Worm (Caenorhabditis elegans) whole organism, L2 larva: ENCODE results near the gene C29F7.3.
A peak's percentile ranks its signal among the peaks of the same experiment; 100 is the strongest.
"Not testable (repeated sequence)": the region's sequence is repeated elsewhere in the genome, so short reads cannot be mapped to it uniquely, and the experiment has no call there.

Source experiments
- F13H6.1 ChIP-seq: sonication (generic microtip); optimal IDR thresholded peaks from 2 replicates; lab custom pipeline; 2016; ENCODE audit warnings: missing genetic modification characterization, missing compliant biosample characterization
- R02D3.7 ChIP-seq: fragments of 150-350 bp; optimal IDR thresholded peaks from 2 replicates; lab custom pipeline; 2014; ENCODE audit warnings: missing biosample characterization, missing genetic modification characterization
- Y55F3AM.14 ChIP-seq: fragments of 200-800 bp; sonication (Bioruptor generic); optimal IDR thresholded peaks from 2 replicates; lab custom pipeline; 2018; ENCODE audit warnings: mild to moderate bottlenecking, missing genetic modification characterization, missing compliant biosample characterization
- ZK546.5 ChIP-seq: sonication (generic microtip); optimal IDR thresholded peaks from 2 replicates; lab custom pipeline; 2017; ENCODE audit warnings: missing biosample characterization, missing genetic modification characterization
- aly-2 ChIP-seq: fragments of 150-350 bp; optimal IDR thresholded peaks from 2 replicates; lab custom pipeline; 2014; ENCODE audit warnings: missing biosample characterization, missing genetic modification characterization
- blmp-1 ChIP-seq: sonication (generic microtip); optimal IDR thresholded peaks from 2 replicates; lab custom pipeline; 2017; ENCODE audit warnings: missing genetic modification characterization, mild to moderate bottlenecking, missing compliant biosample characterization, antibody characterized with exemption, moderate library complexity; ENCODE audit not compliant: insufficient read depth
- crh-2 ChIP-seq: sonication (generic microtip); optimal IDR thresholded peaks from 2 replicates; lab custom pipeline; 2017; ENCODE audit warnings: missing biosample characterization, missing genetic modification characterization
- egl-27 ChIP-seq: sonication (generic microtip); optimal IDR thresholded peaks from 3 replicates; lab custom pipeline; 2017; ENCODE audit warnings: missing biosample characterization, missing genetic modification reagents, missing genetic modification characterization
- elt-1 ChIP-seq: fragments of 150-350 bp; optimal IDR thresholded peaks from 2 replicates; lab custom pipeline; 2014; ENCODE audit warnings: missing biosample characterization, missing genetic modification characterization
- elt-3 ChIP-seq: sonication (generic microtip); optimal IDR thresholded peaks from 2 replicates; lab custom pipeline; 2017; ENCODE audit warnings: missing biosample characterization, missing genetic modification characterization
- fos-1 ChIP-seq: fragments of 150-350 bp; optimal IDR thresholded peaks from 2 replicates; lab custom pipeline; 2014; ENCODE audit warnings: missing biosample characterization, missing genetic modification characterization
- gmeb-1 ChIP-seq: fragments of 150-350 bp; optimal IDR thresholded peaks from 2 replicates; lab custom pipeline; 2014; ENCODE audit warnings: missing biosample characterization, missing genetic modification characterization
- lin-11 ChIP-seq: fragments of 150-350 bp; sonication (generic microtip); optimal IDR thresholded peaks from 2 replicates; lab custom pipeline; 2014; ENCODE audit warnings: missing biosample characterization, missing genetic modification characterization, inconsistent platforms, mixed read lengths
- lin-13 ChIP-seq: fragments of 150-350 bp; optimal IDR thresholded peaks from 2 replicates; lab custom pipeline; 2014; ENCODE audit warnings: missing biosample characterization, missing genetic modification reagents, missing genetic modification characterization
- mab-5 ChIP-seq: fragments of 150-350 bp; optimal IDR thresholded peaks from 2 replicates; lab custom pipeline; 2014; ENCODE audit warnings: missing biosample characterization, missing genetic modification characterization
- mbf-1 ChIP-seq: sonication (generic microtip); optimal IDR thresholded peaks from 2 replicates; lab custom pipeline; 2017; ENCODE audit warnings: missing biosample characterization, missing genetic modification characterization
- mdl-1 ChIP-seq, 2 experiments: fragments of 150-350 bp in 1 of 2; sonication (generic microtip) in 1 of 2; optimal IDR thresholded peaks; 2 replicates each; lab custom pipeline; 2017; ENCODE audit warnings: missing biosample characterization in 2 of 2, missing genetic modification characterization in 2 of 2
- nhr-10 ChIP-seq: sonication (generic microtip); optimal IDR thresholded peaks from 2 replicates; lab custom pipeline; 2017; ENCODE audit warnings: missing biosample characterization, missing genetic modification characterization
- nhr-11 ChIP-seq: fragments of 150-350 bp; optimal IDR thresholded peaks from 2 replicates; lab custom pipeline; 2014; ENCODE audit warnings: missing biosample characterization, missing genetic modification characterization
- nhr-129 ChIP-seq: fragments of 150-350 bp; optimal IDR thresholded peaks from 2 replicates; lab custom pipeline; 2014; ENCODE audit warnings: missing biosample characterization, missing genetic modification characterization
- nhr-21 ChIP-seq: fragments of 150-350 bp; optimal IDR thresholded peaks from 2 replicates; lab custom pipeline; 2014; ENCODE audit warnings: missing biosample characterization, missing genetic modification characterization
- nhr-237 ChIP-seq: fragments of 150-350 bp; optimal IDR thresholded peaks from 2 replicates; lab custom pipeline; 2014; ENCODE audit warnings: missing biosample characterization, missing genetic modification characterization
- nhr-25 ChIP-seq: fragments of 150-350 bp; sonication (generic microtip); optimal IDR thresholded peaks from 3 replicates; lab custom pipeline; 2014; ENCODE audit warnings: missing biosample characterization, missing genetic modification characterization
- nhr-77 ChIP-seq: fragments of 150-350 bp; optimal IDR thresholded peaks from 2 replicates; lab custom pipeline; 2014; ENCODE audit warnings: missing biosample characterization, missing genetic modification characterization
- peb-1 ChIP-seq: fragments of 150-350 bp; optimal IDR thresholded peaks from 2 replicates; lab custom pipeline; 2014; ENCODE audit warnings: missing biosample characterization, missing genetic modification characterization
- skn-1 ChIP-seq: sonication (generic microtip); optimal IDR thresholded peaks from 2 replicates; lab custom pipeline; 2017; ENCODE audit warnings: missing biosample characterization, missing genetic modification characterization
- sma-3 ChIP-seq: sonication (generic microtip); optimal IDR thresholded peaks from 2 replicates; lab custom pipeline; 2016; ENCODE audit warnings: missing genetic modification reagents, missing genetic modification characterization, missing compliant biosample characterization
- sma-9 ChIP-seq, 2 experiments: fragments of 150-350 bp in 1 of 2; sonication (generic microtip) in 1 of 2; optimal IDR thresholded peaks; 2 replicates each; lab custom pipeline; 2014 to 2016; ENCODE audit warnings: missing genetic modification characterization in 2 of 2, mild to moderate bottlenecking in 1 of 2, missing biosample characterization in 1 of 2, missing compliant biosample characterization in 1 of 2, missing genetic modification reagents in 1 of 2, moderate library complexity in 1 of 2
- snpc-4 ChIP-seq: fragments of 150-350 bp; optimal IDR thresholded peaks from 2 replicates; lab custom pipeline; 2014; ENCODE audit warnings: missing biosample characterization, missing genetic modification characterization
- unc-55 ChIP-seq: fragments of 150-350 bp; sonication (generic microtip); optimal IDR thresholded peaks from 3 replicates; lab custom pipeline; 2014; ENCODE audit warnings: missing biosample characterization, missing genetic modification reagents, missing genetic modification characterization
- unc-62 ChIP-seq: fragments of 150-350 bp; optimal IDR thresholded peaks from 2 replicates; lab custom pipeline; 2014; ENCODE audit warnings: missing biosample characterization, missing genetic modification reagents, missing genetic modification characterization
- zag-1 ChIP-seq: fragments of 150-350 bp; optimal IDR thresholded peaks from 2 replicates; lab custom pipeline; 2014; ENCODE audit warnings: missing biosample characterization, missing genetic modification characterization
- ztf-1 ChIP-seq: fragments of 200-800 bp; sonication (Bioruptor generic); conservative IDR thresholded peaks from 2 replicates; pipeline ENCODE4 v1.3.6; 2022; ENCODE audit warnings: missing genetic modification characterization, missing compliant biosample characterization

Gene C29F7.3

ce11 chrX:13442446-13442845, 22.7 kb upstream of the C29F7.3 start:
- peak; percentile 60 for TF ChIP-seq crh-2 (tag; lab: Kevin White, UChicago)
- TF ChIP-seq lin-11 (tag; lab: Kevin White, UChicago) = peak; percentile 13
- TF ChIP-seq ztf-1 (GFP tag; lab: Robert Waterston, UW) = no peak
- TF ChIP-seq nhr-129 = peak; percentile 75
- peak; percentile 45 for TF ChIP-seq unc-55 (GFP tag; lab: Kevin White, UChicago)
- TF ChIP-seq nhr-21 (tag; lab: Kevin White, UChicago) = peak; percentile 51
- no peak for TF ChIP-seq egl-27
- peak; percentile 45 for TF ChIP-seq fos-1
- peak; percentile 31 for TF ChIP-seq sma-3 (GFP tag; lab: Kevin White, UChicago)
- TF ChIP-seq gmeb-1 (tag; lab: Kevin White, UChicago) = peak; percentile 35
- no peak for TF ChIP-seq aly-2 (tag; lab: Kevin White, UChicago)
- no peak for TF ChIP-seq lin-13
- peak; percentile 62 for TF ChIP-seq sma-9 (GFP tag; optimal IDR thresholded peaks at IDR 0.05; lab: Kevin White, UChicago)
- no peak for TF ChIP-seq sma-9 (tag; optimal IDR thresholded peaks at IDR 0.05; lab: Kevin White, UChicago)
- TF ChIP-seq snpc-4 (tag; lab: Kevin White, UChicago) = peak; percentile 3
- peak; percentile 47 for TF ChIP-seq F13H6.1
- TF ChIP-seq, all 48 proteins: peak for 11

- TF ChIP-seq peb-1 (tag; lab: Kevin White, UChicago) (no peak), zag-1 (tag; lab: Kevin White, UChicago) (no peak), nhr-25 (no peak), lin-13 (no peak), ZK546.5 (tag; lab: Kevin White, UChicago) (no peak), nhr-11 (tag; lab: Kevin White, UChicago) (no peak), elt-3 (tag; lab: Kevin White, UChicago) (no peak), elt-1 (tag; lab: Kevin White, UChicago) (no peak), nhr-10 (no peak)
These were observed 16.2 kb upstream of the C29F7.3 start, which contains the start of gene jmjd-3.3 for ce11 chrX:13435790-13436472. TSS of gene jmjd-3.3 (plus strand) at chrX:13436422.

ce11 chrX:13435116-13435515, 15.4 kb upstream of the C29F7.3 start:
- no peak for TF ChIP-seq mab-5 (tag; lab: Kevin White, UChicago)
- no peak for TF ChIP-seq nhr-129
- no peak for TF ChIP-seq R02D3.7 (tag; lab: Kevin White, UChicago)
- no peak for TF ChIP-seq ztf-1 (GFP tag; lab: Robert Waterston, UW)
- TF ChIP-seq Y55F3AM.14 = no peak
- no peak for TF ChIP-seq nhr-77 (tag; lab: Kevin White, UChicago)
- TF ChIP-seq gmeb-1 (tag; lab: Kevin White, UChicago) = no peak
- no peak for TF ChIP-seq aly-2 (tag; lab: Kevin White, UChicago)

- not testable (repeated sequence) for TF ChIP-seq nhr-237 (tag; lab: Kevin White, UChicago); blmp-1; sma-9 (GFP tag; optimal IDR thresholded peaks at IDR 0.05; lab: Kevin White, UChicago); sma-9 (tag; optimal IDR thresholded peaks at IDR 0.05; lab: Kevin White, UChicago)
These were observed 11.7 kb upstream of the C29F7.3 start, which contains the start of gene C29F7.10 for ce11 chrX:13431388-13431787. TSS of gene C29F7.10 (minus strand) at chrX:13431488.

- not testable (repeated sequence) for TF ChIP-seq mdl-1 (tag; optimal IDR thresholded peaks at IDR 0.05; lab: Kevin White, UChicago); F13H6.1; skn-1 (tag; lab: Kevin White, UChicago)
These were observed 9.0 kb upstream of the C29F7.3 start, which contains the start of gene fkh-4 for ce11 chrX:13428755-13429154. TSS of gene fkh-4 (minus strand) at chrX:13428855.

- TF ChIP-seq mbf-1 (tag; lab: Kevin White, UChicago) = no peak
- no peak for TF ChIP-seq ZK546.5 (tag; lab: Kevin White, UChicago)
- TF ChIP-seq nhr-11 (tag; lab: Kevin White, UChicago) = no peak
- no peak for TF ChIP-seq unc-62 (GFP tag; lab: Kevin White, UChicago)
These were observed 3.6 kb upstream of the C29F7.3 start, which contains the start of gene fkh-3 for ce11 chrX:13423340-13423739. TSS of gene fkh-3 (minus strand) at chrX:13423440.
